Worm (Caenorhabditis elegans) whole organism, L1 larva: ENCODE data around the gene srlf-26.

Experiments used
- C16A3.4 ChIP-seq: fragments of 150-350 bp; optimal IDR thresholded peaks from 2 replicates; lab custom pipeline; 2014; ENCODE audit warnings: missing biosample characterization, missing genetic modification characterization
- blmp-1 ChIP-seq: fragments of 150-350 bp; optimal IDR thresholded peaks from 2 replicates; lab custom pipeline; 2014; ENCODE audit warnings: missing biosample characterization, missing genetic modification characterization
- ceh-63 ChIP-seq: fragments of 200-800 bp; sonication (Bioruptor generic); optimal IDR thresholded peaks from 2 replicates; lab custom pipeline; 2018; ENCODE audit warnings: mild to moderate bottlenecking, missing genetic modification characterization, missing compliant biosample characterization
- ceh-88 ChIP-seq: fragments of 200-800 bp; sonication (Bioruptor generic); IDR thresholded peaks from 2 replicates; pipeline ENCODE4 v1.3.6; 2022; ENCODE audit warnings: missing genetic modification characterization, missing compliant biosample characterization
- ceh-90 ChIP-seq: sonication (generic microtip); optimal IDR thresholded peaks from 2 replicates; lab custom pipeline; 2016; ENCODE audit warnings: missing genetic modification characterization, missing compliant biosample characterization
- ces-1 ChIP-seq: fragments of 150-350 bp; optimal IDR thresholded peaks from 2 replicates; lab custom pipeline; 2014; ENCODE audit warnings: missing biosample characterization, missing genetic modification reagents, missing genetic modification characterization
- efl-1 ChIP-seq, 4 experiments: fragments of 150-350 bp; optimal IDR thresholded peaks in 3 of 4; peaks in 1 of 4; 1 replicate in 1 of 4; 2 replicates in 3 of 4; lab custom pipeline; 2014; ENCODE audit warnings: missing biosample characterization in 2 of 4, missing genetic modification characterization in 2 of 4, missing genetic modification reagents in 2 of 4
- efl-3 ChIP-seq: fragments of 200-800 bp; sonication (Bioruptor generic); optimal IDR thresholded peaks from 2 replicates; lab custom pipeline; 2018; ENCODE audit warnings: mild to moderate bottlenecking, missing genetic modification characterization, missing compliant biosample characterization
- egl-13 ChIP-seq: sonication (generic microtip); optimal IDR thresholded peaks from 2 replicates; lab custom pipeline; 2016; ENCODE audit warnings: missing genotype, missing genetic modification reagents, missing genetic modification characterization, missing compliant biosample characterization
- egl-27 ChIP-seq, 2 experiments: fragments of 150-350 bp in 1 of 2; sonication (generic microtip); optimal IDR thresholded peaks; 3 replicates each; lab custom pipeline; 2017 to 2018; ENCODE audit warnings: missing biosample characterization in 2 of 2, missing genetic modification characterization in 2 of 2, missing genetic modification reagents in 2 of 2
- elt-2 ChIP-seq: sonication (generic microtip); optimal IDR thresholded peaks from 2 replicates; lab custom pipeline; 2016; ENCODE audit warnings: missing genetic modification characterization, mild to moderate bottlenecking, inconsistent platforms, missing compliant biosample characterization, missing genetic modification reagents
- fkh-10 ChIP-seq: sonication (generic microtip); optimal IDR thresholded peaks from 2 replicates; lab custom pipeline; 2017; ENCODE audit warnings: missing biosample characterization, missing genetic modification reagents, missing genetic modification characterization
- fkh-8 ChIP-seq: sonication (generic microtip); optimal IDR thresholded peaks from 2 replicates; lab custom pipeline; 2016; ENCODE audit warnings: mild to moderate bottlenecking, missing genetic modification characterization, missing compliant biosample characterization
- fos-1 ChIP-seq: fragments of 150-350 bp; optimal IDR thresholded peaks from 2 replicates; lab custom pipeline; 2014; ENCODE audit warnings: missing biosample characterization, missing genetic modification characterization
- grh-1 ChIP-seq: fragments of 200-800 bp; sonication (Bioruptor generic); IDR thresholded peaks from 2 replicates; pipeline ENCODE4 v1.3.6; 2022; ENCODE audit warnings: missing genetic modification reagents, missing genetic modification characterization, missing compliant biosample characterization
- hpl-2 ChIP-seq: fragments of 150-350 bp; optimal IDR thresholded peaks from 2 replicates; lab custom pipeline; 2014; ENCODE audit warnings: missing biosample characterization, missing genetic modification reagents, missing genetic modification characterization
- lin-13 ChIP-seq: fragments of 150-350 bp; optimal IDR thresholded peaks from 2 replicates; lab custom pipeline; 2014; ENCODE audit warnings: missing biosample characterization, missing genetic modification reagents, missing genetic modification characterization
- lin-14 ChIP-seq: fragments of 200-800 bp; sonication (Bioruptor generic); optimal IDR thresholded peaks from 2 replicates; lab custom pipeline; 2018; ENCODE audit warnings: mild to moderate bottlenecking, missing genetic modification characterization, moderate library complexity, missing compliant biosample characterization
- lin-39 ChIP-seq: fragments of 150-350 bp; optimal IDR thresholded peaks from 2 replicates; lab custom pipeline; 2014; ENCODE audit warnings: missing biosample characterization, missing genetic modification reagents, missing genetic modification characterization
- lsy-2 ChIP-seq, 2 experiments: fragments of 150-350 bp; optimal IDR thresholded peaks; 2 replicates each; lab custom pipeline; 2014; ENCODE audit warnings: missing biosample characterization in 2 of 2, missing genetic modification characterization in 2 of 2
- mab-9 ChIP-seq: fragments of 200-800 bp; sonication (Bioruptor generic); IDR thresholded peaks from 2 replicates; pipeline ENCODE4 v1.3.6; 2022; ENCODE audit warnings: missing genetic modification reagents, missing genetic modification characterization, missing compliant biosample characterization
- mep-1 ChIP-seq: fragments of 150-350 bp; optimal IDR thresholded peaks from 2 replicates; lab custom pipeline; 2014; ENCODE audit warnings: missing biosample characterization, missing genetic modification characterization
- nhr-11 ChIP-seq: fragments of 150-350 bp; optimal IDR thresholded peaks from 2 replicates; lab custom pipeline; 2014; ENCODE audit warnings: missing biosample characterization, missing genetic modification characterization
- nhr-20 ChIP-seq: sonication (generic microtip); optimal IDR thresholded peaks from 2 replicates; lab custom pipeline; 2016; ENCODE audit warnings: mild to moderate bottlenecking, missing genetic modification characterization, missing compliant biosample characterization
- nhr-237 ChIP-seq: fragments of 150-350 bp; optimal IDR thresholded peaks from 2 replicates; lab custom pipeline; 2014; ENCODE audit warnings: missing biosample characterization, missing genetic modification characterization
- nhr-47 ChIP-seq: sonication (generic microtip); optimal IDR thresholded peaks from 2 replicates; lab custom pipeline; 2016; ENCODE audit warnings: mild to moderate bottlenecking, missing genetic modification characterization, moderate library complexity, missing compliant biosample characterization
- nhr-71 ChIP-seq: sonication (generic microtip); optimal IDR thresholded peaks from 2 replicates; lab custom pipeline; 2016; ENCODE audit warnings: mild to moderate bottlenecking, missing genetic modification characterization, moderate library complexity, missing compliant biosample characterization
- nhr-84 ChIP-seq: sonication (generic microtip); optimal IDR thresholded peaks from 2 replicates; lab custom pipeline; 2017; ENCODE audit warnings: missing biosample characterization, missing genetic modification characterization
- nhr-90 ChIP-seq: sonication (generic microtip); optimal IDR thresholded peaks from 2 replicates; lab custom pipeline; 2016; ENCODE audit warnings: mild to moderate bottlenecking, missing genetic modification characterization, missing compliant biosample characterization; ENCODE audit not compliant: poor library complexity
- pag-3 ChIP-seq: sonication (generic microtip); optimal IDR thresholded peaks from 2 replicates; lab custom pipeline; 2017; ENCODE audit warnings: missing genetic modification characterization, mild to moderate bottlenecking, missing compliant biosample characterization, antibody characterized with exemption, borderline replicate concordance; ENCODE audit not compliant: insufficient read depth
- pax-3 ChIP-seq: fragments of 200-800 bp; sonication (Bioruptor generic); optimal IDR thresholded peaks from 2 replicates; lab custom pipeline; 2018; ENCODE audit warnings: mild to moderate bottlenecking, missing genetic modification characterization, moderate library complexity, missing compliant biosample characterization
- snpc-4 ChIP-seq: fragments of 150-350 bp; optimal IDR thresholded peaks from 2 replicates; lab custom pipeline; 2014; ENCODE audit warnings: missing biosample characterization, missing genetic modification characterization
- sptf-1 ChIP-seq: fragments of 150-350 bp; optimal IDR thresholded peaks from 2 replicates; lab custom pipeline; 2014; ENCODE audit warnings: missing biosample characterization, missing genetic modification characterization
- tbx-2 ChIP-seq: sonication (generic microtip); optimal IDR thresholded peaks from 2 replicates; lab custom pipeline; 2016; ENCODE audit warnings: missing genetic modification characterization, missing compliant biosample characterization
- tlp-1 ChIP-seq: fragments of 150-350 bp; optimal IDR thresholded peaks from 2 replicates; lab custom pipeline; 2014; ENCODE audit warnings: missing biosample characterization, missing genetic modification characterization
- unc-130 ChIP-seq: fragments of 150-350 bp; optimal IDR thresholded peaks from 2 replicates; lab custom pipeline; 2017; ENCODE audit warnings: missing biosample characterization, missing genetic modification characterization, inconsistent platforms
- unc-86 ChIP-seq: sonication (generic microtip); optimal IDR thresholded peaks from 2 replicates; lab custom pipeline; 2016; ENCODE audit warnings: missing genetic modification characterization, missing compliant biosample characterization
- zip-4 ChIP-seq: fragments of 200-800 bp; sonication (Bioruptor generic); optimal IDR thresholded peaks from 2 replicates; lab custom pipeline; 2018; ENCODE audit warnings: mild to moderate bottlenecking, missing genetic modification characterization, moderate library complexity, missing compliant biosample characterization

Gene srlf-26

ce11 chrIV:13684827-13685226 is 6.1 kb downstream of the srlf-26 start:
- TF ChIP-seq zip-4 (GFP tag; lab: Kevin White, UChicago) (no peak), lin-13 (GFP tag; lab: Kevin White, UChicago) (no peak), nhr-11 (tag; lab: Kevin White, UChicago) (no peak), ceh-90 (no peak), nhr-71 (tag; lab: Kevin White, UChicago) (no peak), nhr-84 (no peak), nhr-237 (tag; lab: Kevin White, UChicago) (no peak), C16A3.4 (tag; lab: Kevin White, UChicago) (no peak), snpc-4 (no peak), nhr-20 (tag; lab: Kevin White, UChicago) (no peak), ces-1 (GFP tag; lab: Kevin White, UChicago) (no peak), tlp-1 (tag; lab: Kevin White, UChicago) (no peak), egl-27 (tag; optimal IDR thresholded peaks at IDR 0.05; lab: Kevin White, UChicago) (no peak), blmp-1 (tag; lab: Kevin White, UChicago) (no peak), efl-3 (GFP tag; lab: Kevin White, UChicago) (no peak), elt-2 (tag; lab: Kevin White, UChicago) (no peak), tbx-2 (tag; lab: Kevin White, UChicago) (no peak)

DNA sequence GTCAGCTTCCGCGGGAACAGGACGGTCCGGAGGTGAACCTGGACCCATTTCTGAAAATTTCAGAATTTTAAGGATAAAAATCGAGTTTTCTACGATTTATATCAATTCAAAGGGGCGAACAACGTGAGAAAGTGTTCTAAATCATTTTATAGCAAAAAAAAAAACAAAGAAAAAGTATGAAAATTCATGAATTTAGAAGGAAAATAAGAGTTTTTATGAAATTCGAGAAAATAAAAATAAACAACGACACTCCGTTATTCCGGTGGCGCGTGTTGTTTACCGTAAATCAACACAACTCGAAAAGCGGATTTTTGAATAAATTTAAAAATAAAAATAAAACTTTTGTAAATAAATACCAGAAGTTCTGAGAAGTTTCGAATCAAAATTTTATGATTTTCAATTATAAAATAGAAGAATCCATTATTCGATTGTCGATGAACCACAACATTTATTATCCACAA is 8.2 kb downstream of the srlf-26 start, which contains the start of gene nyn-1:
TSS of gene nyn-1 (minus strand) at position 51 of the 461 bp plus-strand sequence.
- no peak for TF ChIP-seq unc-130
- TF ChIP-seq nhr-237 (tag; lab: Kevin White, UChicago): no peak
- TF ChIP-seq efl-1 (optimal IDR thresholded peaks at IDR 0.05; lab: Kevin White, UChicago): peak in 1 of 2 experiments; percentile 13
- TF ChIP-seq efl-1 (GFP tag; optimal IDR thresholded peaks at IDR 0.05 in 1 of 2; lab: Kevin White, UChicago): no peak
- no peak for TF ChIP-seq lsy-2 (tag; optimal IDR thresholded peaks at IDR 0.05; lab: Kevin White, UChicago)

DNA sequence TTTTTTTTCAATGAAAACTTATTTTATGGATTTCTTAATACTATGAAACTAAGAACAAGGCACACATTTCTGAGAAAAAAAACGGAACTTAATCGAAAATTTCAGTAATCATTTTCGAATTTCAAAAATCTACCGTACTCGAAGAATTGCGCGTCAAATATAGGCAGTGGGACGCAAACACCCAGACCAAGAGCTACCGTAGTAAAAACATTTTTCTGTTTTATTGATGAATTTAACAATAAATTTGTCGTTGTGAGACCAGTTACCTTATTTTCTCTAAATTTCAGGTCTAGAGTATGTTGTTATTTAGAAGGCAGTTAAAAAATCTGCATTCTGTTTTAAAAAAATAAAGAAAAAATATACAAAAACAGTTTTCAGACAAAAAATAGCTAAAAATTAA is 8.9 kb downstream of the srlf-26 start:
- no peak for TF ChIP-seq egl-13
- no peak for TF ChIP-seq ceh-88 (GFP tag; lab: Robert Waterston, UW)
- no peak for TF ChIP-seq mep-1 (tag; lab: Kevin White, UChicago)
- TF ChIP-seq pax-3: no peak
- TF ChIP-seq grh-1: no peak
- no peak for TF ChIP-seq unc-86 (tag; lab: Kevin White, UChicago)
- TF ChIP-seq tlp-1 (tag; lab: Kevin White, UChicago): no peak
- TF ChIP-seq ceh-90: no peak
- TF ChIP-seq elt-2 (tag; lab: Kevin White, UChicago): no peak
- TF ChIP-seq nhr-90: no peak
- no peak for TF ChIP-seq hpl-2 (GFP tag; lab: Kevin White, UChicago)
- TF ChIP-seq sptf-1 (tag; lab: Kevin White, UChicago): no peak
- TF ChIP-seq fkh-8 (tag; lab: Kevin White, UChicago): no peak
- TF ChIP-seq pag-3 (tag; lab: Kevin White, UChicago): no peak

ce11 chrIV:13689302-13689880 is 10.6 kb downstream of the srlf-26 start, which contains the start of gene T23G4.2:
T23G4.2 (minus strand) TSS chrIV:13689556.
- TF ChIP-seq fos-1 (tag; lab: Kevin White, UChicago): no peak
- no peak for TF ChIP-seq zip-4 (GFP tag; lab: Kevin White, UChicago)
- peak; percentile 28 for TF ChIP-seq nhr-71 (tag; lab: Kevin White, UChicago)
- TF ChIP-seq blmp-1 (tag; lab: Kevin White, UChicago): peak; percentile 42
- TF ChIP-seq tbx-2 (tag; lab: Kevin White, UChicago): no peak
- peak; percentile 88 for TF ChIP-seq mab-9 (GFP tag; lab: Robert Waterston, UW)
- peak; percentile 66 for TF ChIP-seq lin-39 (tag; lab: Kevin White, UChicago)
- no peak for TF ChIP-seq fkh-10 (GFP tag; lab: Kevin White, UChicago)
- TF ChIP-seq ceh-63: no peak
- TF ChIP-seq lin-14 (GFP tag; lab: Kevin White, UChicago): peak; percentile 75
- TF ChIP-seq nhr-47 (tag; lab: Kevin White, UChicago): no peak
